Worm (Caenorhabditis elegans) whole organism, young adult: Measurements from ENCODE around the gene rgs-3.

ENCODE experiments used
- B0261.1 ChIP-seq: sonication (generic microtip); optimal IDR thresholded peaks from 2 replicates; lab custom pipeline; 2016; ENCODE audit warnings: mild to moderate bottlenecking, missing genetic modification characterization, moderate library complexity, missing compliant biosample characterization
- ZK185.1 ChIP-seq: sonication (generic microtip); optimal IDR thresholded peaks from 2 replicates; lab custom pipeline; 2016; ENCODE audit warnings: mild to moderate bottlenecking, missing genetic modification characterization, missing compliant biosample characterization; ENCODE audit not compliant: poor library complexity, severe bottlenecking
- athp-1 ChIP-seq: sonication (generic microtip); optimal IDR thresholded peaks from 2 replicates; lab custom pipeline; 2017; ENCODE audit warnings: mild to moderate bottlenecking, missing genetic modification characterization, missing compliant biosample characterization
- let-526 ChIP-seq: fragments of 200-800 bp; sonication (Bioruptor generic); IDR thresholded peaks from 2 replicates; pipeline ENCODE4 v1.3.6; 2022; ENCODE audit warnings: missing genetic modification reagents, missing genetic modification characterization, missing compliant biosample characterization
- lir-1 ChIP-seq: fragments of 200-800 bp; sonication (Bioruptor generic); conservative IDR thresholded peaks from 2 replicates; pipeline ENCODE4 v1.3.6; 2022; ENCODE audit warnings: missing genetic modification reagents, missing genetic modification characterization, missing compliant biosample characterization
- mxl-1 ChIP-seq: sonication (generic microtip); optimal IDR thresholded peaks from 2 replicates; lab custom pipeline; 2016; ENCODE audit warnings: missing genetic modification characterization, missing compliant biosample characterization
- snpc-4 ChIP-seq, 5 experiments: fragments of 150-350 bp in 1 of 5; sonication (generic microtip) in 4 of 5; optimal IDR thresholded peaks; 2 replicates each; lab custom pipeline; 2014 to 2018; ENCODE audit warnings: missing genetic modification characterization in 5 of 5, missing biosample characterization in 3 of 5, antibody characterized with exemption in 2 of 5, mild to moderate bottlenecking in 2 of 5, missing compliant biosample characterization in 2 of 5, missing genotype in 2 of 5, moderate library complexity in 2 of 5, missing genetic modification reagents in 1 of 5
- ztf-18 ChIP-seq: sonication (generic microtip); optimal IDR thresholded peaks from 2 replicates; lab custom pipeline; 2016; ENCODE audit warnings: missing genotype, mild to moderate bottlenecking, missing genetic modification characterization, missing compliant biosample characterization

DNA sequence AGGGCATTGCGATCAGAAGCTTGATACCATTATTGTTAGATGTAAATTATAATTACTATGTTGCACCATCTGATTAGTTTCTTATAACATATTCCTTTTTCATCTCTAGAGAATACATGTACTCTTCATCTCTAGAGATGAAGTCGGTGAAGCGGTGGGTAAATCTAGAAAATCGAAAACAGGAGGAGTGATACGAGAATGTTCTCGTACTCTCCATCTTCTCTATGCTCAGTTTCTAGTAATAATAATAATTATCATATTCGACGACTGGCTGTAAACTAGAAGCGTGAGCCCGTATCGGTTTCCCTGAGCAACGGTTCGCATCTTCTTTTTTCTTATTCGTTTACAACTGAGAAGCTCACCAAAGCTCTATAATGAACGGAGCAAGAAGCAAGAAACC is 8.2 kb downstream of the rgs-3 start:
- no peak for TF ChIP-seq athp-1
- TF ChIP-seq lir-1 (GFP tag; lab: Robert Waterston, UW): no peak
- TF ChIP-seq B0261.1 (tag; lab: Kevin White, UChicago): no peak
- no peak for TF ChIP-seq ZK185.1
- TF ChIP-seq ztf-18 (tag; lab: Kevin White, UChicago): no peak
- TF ChIP-seq let-526 (GFP tag; lab: Robert Waterston, UW): no peak
- TF ChIP-seq mxl-1 (tag; lab: Kevin White, UChicago): no peak
- no peak for TF ChIP-seq snpc-4 (GFP tag; optimal IDR thresholded peaks at IDR 0.05; lab: Kevin White, UChicago)
- TF ChIP-seq snpc-4 (tag; optimal IDR thresholded peaks at IDR 0.05; lab: Kevin White, UChicago): no peak
